Worm (Caenorhabditis elegans): Measurements from ENCODE around the gene F54H5.3.

- no peak for TF ChIP-seq dao-5 (tag; optimal IDR thresholded peaks at IDR 0.05)
- no peak for TF ChIP-seq W03F9.2 (tag; optimal IDR thresholded peaks at IDR 0.05)
Observed at ce11 chrII:6597507-6597906, 24.5 kb upstream of the F54H5.3 start.

Measured in whole organism, L4/young adult.